Worm (Caenorhabditis elegans) whole organism, young adult: ENCODE results near the gene B0348.2.

Experiments
- B0336.3 ChIP-seq: fragments of 200-800 bp; sonication (Bioruptor generic); IDR thresholded peaks from 2 replicates; pipeline ENCODE4 v1.3.6; 2022; ENCODE audit warnings: missing genetic modification characterization, missing compliant biosample characterization
- D2030.7 ChIP-seq: fragments of 200-800 bp; sonication (Bioruptor generic); IDR thresholded peaks from 2 replicates; pipeline ENCODE4 v1.3.6; 2022; ENCODE audit warnings: missing genetic modification reagents, missing genetic modification characterization, missing compliant biosample characterization
- F22D6.2 ChIP-seq: sonication (generic microtip); optimal IDR thresholded peaks from 2 replicates; lab custom pipeline; 2016; ENCODE audit warnings: mild to moderate bottlenecking, missing genetic modification characterization, missing compliant biosample characterization
- F23B12.7 ChIP-seq: sonication (generic microtip); optimal IDR thresholded peaks from 2 replicates; lab custom pipeline; 2017; ENCODE audit warnings: missing genetic modification characterization, mild to moderate bottlenecking, missing compliant biosample characterization, antibody characterized with exemption, moderate library complexity; ENCODE audit not compliant: insufficient read depth
- F37B4.10 ChIP-seq: fragments of 200-800 bp; sonication (Bioruptor generic); IDR thresholded peaks from 2 replicates; pipeline ENCODE4 v1.3.6; 2022; ENCODE audit warnings: missing genetic modification characterization, missing compliant biosample characterization
- K12H6.12 ChIP-seq: fragments of 200-800 bp; sonication (Bioruptor generic); optimal IDR thresholded peaks from 2 replicates; lab custom pipeline; 2018; ENCODE audit warnings: mild to moderate bottlenecking, missing genetic modification characterization, missing compliant biosample characterization
- T26A5.8 ChIP-seq: sonication (generic microtip); optimal IDR thresholded peaks from 2 replicates; lab custom pipeline; 2016; ENCODE audit warnings: missing genetic modification characterization, missing compliant biosample characterization
- Y53F4B.3 ChIP-seq: fragments of 200-800 bp; sonication (Bioruptor generic); IDR thresholded peaks from 2 replicates; pipeline ENCODE4 v1.3.6; 2022; ENCODE audit warnings: missing genetic modification reagents, missing genetic modification characterization, missing compliant biosample characterization
- Y56A3A.18 ChIP-seq: fragments of 200-800 bp; sonication (Bioruptor generic); IDR thresholded peaks from 2 replicates; pipeline ENCODE4 v1.3.6; 2022; ENCODE audit warnings: missing genetic modification reagents, missing genetic modification characterization, missing compliant biosample characterization
- Y95B8A.8 ChIP-seq: fragments of 200-800 bp; sonication (Bioruptor generic); IDR thresholded peaks from 2 replicates; pipeline ENCODE4 v1.3.6; 2022; ENCODE audit warnings: missing genetic modification reagents, missing genetic modification characterization, missing compliant biosample characterization
- aptf-3 ChIP-seq: fragments of 200-800 bp; sonication (Bioruptor generic); IDR thresholded peaks from 2 replicates; pipeline ENCODE4 v1.3.6; 2022; ENCODE audit warnings: missing genetic modification characterization, missing compliant biosample characterization
- attf-3 ChIP-seq: fragments of 200-800 bp; sonication (Bioruptor generic); conservative IDR thresholded peaks from 2 replicates; pipeline ENCODE4 v1.3.6; 2022; ENCODE audit warnings: missing genetic modification reagents, missing genetic modification characterization, missing compliant biosample characterization
- attf-5 ChIP-seq: fragments of 200-800 bp; sonication (Bioruptor generic); optimal IDR thresholded peaks from 2 replicates; lab custom pipeline; 2018; ENCODE audit warnings: mild to moderate bottlenecking, missing genetic modification characterization, missing compliant biosample characterization
- bed-1 ChIP-seq: fragments of 200-800 bp; sonication (Bioruptor generic); IDR thresholded peaks from 2 replicates; pipeline ENCODE4 v1.3.6; 2022; ENCODE audit warnings: missing genetic modification reagents, missing genetic modification characterization, missing compliant biosample characterization
- cebp-1 ChIP-seq, 2 experiments: fragments of 200-800 bp in 1 of 2; sonication (Bioruptor generic) in 1 of 2; sonication (generic microtip) in 1 of 2; IDR thresholded peaks in 1 of 2; optimal IDR thresholded peaks in 1 of 2; 2 replicates each; pipeline versions ENCODE4 v1.3.6 to Lab custom; 2017 to 2022; ENCODE audit warnings: missing compliant biosample characterization in 2 of 2, missing genetic modification characterization in 2 of 2, mild to moderate bottlenecking in 1 of 2, missing genetic modification reagents in 1 of 2, moderate library complexity in 1 of 2
- cebp-2 ChIP-seq: fragments of 200-800 bp; sonication (Bioruptor generic); IDR thresholded peaks from 2 replicates; pipeline ENCODE4 v1.3.6; 2022; ENCODE audit warnings: missing genetic modification characterization, missing compliant biosample characterization
- ceh-27 ChIP-seq: fragments of 200-800 bp; sonication (Bioruptor generic); optimal IDR thresholded peaks from 2 replicates; lab custom pipeline; 2018; ENCODE audit warnings: mild to moderate bottlenecking, missing genetic modification characterization, moderate library complexity, missing compliant biosample characterization
- ceh-58 ChIP-seq: fragments of 200-800 bp; sonication (Bioruptor generic); IDR thresholded peaks from 2 replicates; pipeline ENCODE4 v1.3.6; 2022; ENCODE audit warnings: missing genetic modification characterization, missing compliant biosample characterization
- die-1 ChIP-seq: sonication (generic microtip); optimal IDR thresholded peaks from 2 replicates; lab custom pipeline; 2016; ENCODE audit warnings: missing genotype, mild to moderate bottlenecking, missing genetic modification characterization, missing compliant biosample characterization
- dox-1 ChIP-seq: fragments of 200-800 bp; sonication (Bioruptor generic); IDR thresholded peaks from 2 replicates; pipeline ENCODE4 v1.3.6; 2022; ENCODE audit warnings: missing genetic modification reagents, missing genetic modification characterization, missing compliant biosample characterization
- egl-44 ChIP-seq: fragments of 200-800 bp; sonication (Bioruptor generic); IDR thresholded peaks from 2 replicates; pipeline ENCODE4 v1.3.6; 2022; ENCODE audit warnings: missing genetic modification reagents, missing genetic modification characterization, missing compliant biosample characterization
- ets-4 ChIP-seq: fragments of 200-800 bp; sonication (Bioruptor generic); optimal IDR thresholded peaks from 2 replicates; lab custom pipeline; 2018; ENCODE audit warnings: mild to moderate bottlenecking, missing genetic modification characterization, missing compliant biosample characterization
- him-1 ChIP-seq: sonication (generic microtip); optimal IDR thresholded peaks from 2 replicates; lab custom pipeline; 2016; ENCODE audit warnings: missing genotype, missing genetic modification reagents, missing genetic modification characterization, missing compliant biosample characterization
- hlh-26 ChIP-seq: fragments of 200-800 bp; sonication (Bioruptor generic); conservative IDR thresholded peaks from 2 replicates; pipeline ENCODE4 v1.3.6; 2022; ENCODE audit warnings: missing genetic modification reagents, missing genetic modification characterization, missing compliant biosample characterization
- hrde-1 ChIP-seq: sonication (generic microtip); optimal IDR thresholded peaks from 2 replicates; lab custom pipeline; 2016; ENCODE audit warnings: missing genetic modification characterization, mild to moderate bottlenecking, missing compliant biosample characterization, moderate library complexity, missing genotype, missing genetic modification reagents, borderline replicate concordance
- lin-35 ChIP-seq, 3 experiments: fragments of 150-350 bp in 2 of 3; sonication (generic microtip) in 1 of 3; optimal IDR thresholded peaks; 2 replicates each; lab custom pipeline; 2014 to 2018; ENCODE audit warnings: missing biosample characterization in 3 of 3, missing genetic modification characterization in 3 of 3, missing genetic modification reagents in 3 of 3
- lin-40 ChIP-seq: sonication (generic microtip); optimal IDR thresholded peaks from 2 replicates; lab custom pipeline; 2016; ENCODE audit warnings: missing genetic modification characterization, mild to moderate bottlenecking, missing compliant biosample characterization, missing genotype, missing genetic modification reagents
- lin-54 ChIP-seq: fragments of 200-800 bp; sonication (Bioruptor generic); optimal IDR thresholded peaks from 2 replicates; lab custom pipeline; 2018; ENCODE audit warnings: mild to moderate bottlenecking, missing genetic modification characterization, missing compliant biosample characterization
- madf-3 ChIP-seq: fragments of 200-800 bp; sonication (Bioruptor generic); IDR thresholded peaks from 2 replicates; pipeline ENCODE4 v1.3.6; 2022; ENCODE audit warnings: missing genetic modification reagents, missing genetic modification characterization, missing compliant biosample characterization
- nfyb-1 ChIP-seq: fragments of 200-800 bp; sonication (Bioruptor generic); IDR thresholded peaks from 2 replicates; pipeline ENCODE4 v1.3.6; 2022; ENCODE audit warnings: missing genetic modification reagents, missing genetic modification characterization, missing compliant biosample characterization
- nhr-120 ChIP-seq: fragments of 200-800 bp; sonication (Bioruptor generic); IDR thresholded peaks from 2 replicates; pipeline ENCODE4 v1.3.6; 2022; ENCODE audit warnings: missing genetic modification characterization, missing compliant biosample characterization
- nhr-179 ChIP-seq: sonication (generic microtip); optimal IDR thresholded peaks from 2 replicates; lab custom pipeline; 2016; ENCODE audit warnings: mild to moderate bottlenecking, missing genetic modification characterization, missing compliant biosample characterization
- nhr-27 ChIP-seq: fragments of 200-800 bp; sonication (Bioruptor generic); optimal IDR thresholded peaks from 2 replicates; lab custom pipeline; 2018; ENCODE audit warnings: mild to moderate bottlenecking, missing genetic modification characterization, moderate library complexity, missing compliant biosample characterization
- pha-4 ChIP-seq: fragments of 150-350 bp; sonication (generic microtip); optimal IDR thresholded peaks from 2 replicates; lab custom pipeline; 2014; ENCODE audit warnings: missing biosample characterization, missing genetic modification reagents, missing genetic modification characterization
- rpc-1 ChIP-seq, 2 experiments: fragments of 150-350 bp in 1 of 2; sonication (generic microtip) in 1 of 2; optimal IDR thresholded peaks; 2 replicates each; lab custom pipeline; 2014 to 2018; ENCODE audit warnings: missing biosample characterization in 1 of 2, missing genetic modification characterization in 1 of 2, missing genetic modification reagents in 1 of 2, missing genotype in 1 of 2
- sea-2 ChIP-seq: fragments of 200-800 bp; sonication (Bioruptor generic); IDR thresholded peaks from 2 replicates; pipeline ENCODE4 v1.3.6; 2022; ENCODE audit warnings: missing genetic modification characterization, missing compliant biosample characterization
- snpc-1.1 ChIP-seq: sonication (generic microtip); optimal IDR thresholded peaks from 2 replicates; lab custom pipeline; 2017; ENCODE audit warnings: missing genetic modification characterization, mild to moderate bottlenecking, missing compliant biosample characterization, antibody characterized with exemption, moderate library complexity, missing genotype, missing genetic modification reagents; ENCODE audit not compliant: insufficient read depth
- snpc-4 ChIP-seq, 5 experiments: fragments of 150-350 bp in 1 of 5; sonication (generic microtip) in 4 of 5; optimal IDR thresholded peaks; 2 replicates each; lab custom pipeline; 2014 to 2018; ENCODE audit warnings: missing genetic modification characterization in 5 of 5, missing biosample characterization in 3 of 5, antibody characterized with exemption in 2 of 5, mild to moderate bottlenecking in 2 of 5, missing compliant biosample characterization in 2 of 5, missing genotype in 2 of 5, moderate library complexity in 2 of 5, missing genetic modification reagents in 1 of 5
- sptf-2 ChIP-seq: fragments of 200-800 bp; sonication (Bioruptor generic); optimal IDR thresholded peaks from 2 replicates; lab custom pipeline; 2018; ENCODE audit warnings: mild to moderate bottlenecking, missing genetic modification characterization, missing compliant biosample characterization
- tbp1 ChIP-seq: fragments of 200-800 bp; sonication (Bioruptor generic); optimal IDR thresholded peaks from 2 replicates; lab custom pipeline; 2018; ENCODE audit warnings: mild to moderate bottlenecking, missing genetic modification characterization, missing compliant biosample characterization
- tbx-9 ChIP-seq: sonication (generic microtip); optimal IDR thresholded peaks from 2 replicates; lab custom pipeline; 2016; ENCODE audit warnings: borderline replicate concordance, missing genetic modification characterization, inconsistent platforms, missing compliant biosample characterization
- tlf-1 ChIP-seq: fragments of 200-800 bp; sonication (Bioruptor generic); optimal IDR thresholded peaks from 2 replicates; lab custom pipeline; 2018; ENCODE audit warnings: mild to moderate bottlenecking, missing genetic modification characterization, missing compliant biosample characterization
- unc-62 ChIP-seq: fragments of 150-350 bp; optimal IDR thresholded peaks from 2 replicates; lab custom pipeline; 2014; ENCODE audit warnings: missing biosample characterization, missing genetic modification reagents, missing genetic modification characterization
- xnd-1 ChIP-seq: sonication (generic microtip); optimal IDR thresholded peaks from 2 replicates; lab custom pipeline; 2016; ENCODE audit warnings: missing genotype, missing genetic modification reagents, missing genetic modification characterization, missing compliant biosample characterization
- ztf-26 ChIP-seq: sonication (generic microtip); optimal IDR thresholded peaks from 2 replicates; lab custom pipeline; 2017; ENCODE audit warnings: missing genetic modification characterization, missing compliant biosample characterization
- ztf-3 ChIP-seq: fragments of 200-800 bp; sonication (Bioruptor generic); optimal IDR thresholded peaks from 2 replicates; lab custom pipeline; 2018; ENCODE audit warnings: mild to moderate bottlenecking, missing genetic modification characterization, missing compliant biosample characterization

B0348.2 gene

ce11 chrV:8716-9246 is 36.3 kb upstream of the B0348.2 start, which contains the start of gene B0348.10 (continued):
- TF ChIP-seq lin-54 (GFP tag; lab: Kevin White, UChicago) (peak; percentile 31), T26A5.8 (no peak), madf-3 (GFP tag; lab: Robert Waterston, UW) (no peak), D2030.7 (GFP tag; lab: Robert Waterston, UW) (peak; percentile 21; the same call in 1 of the 2 replicates), rpc-1 (optimal IDR thresholded peaks at IDR 0.05; lab: Kevin White, UChicago) (no peak), rpc-1 (tag; optimal IDR thresholded peaks at IDR 0.05; lab: Kevin White, UChicago) (no peak), him-1 (tag; lab: Kevin White, UChicago) (no peak), nhr-179 (no peak), tbx-9 (tag; lab: Kevin White, UChicago) (no peak), ztf-3 (GFP tag; lab: Kevin White, UChicago) (peak; percentile 14), unc-62 (no peak), nfyb-1 (0 out of 2 replicates have a peak, but pooled peaks have one; percentile 68), ets-4 (GFP tag; lab: Kevin White, UChicago) (no peak), xnd-1 (tag; lab: Kevin White, UChicago) (no peak), F23B12.7 (no peak), egl-44 (GFP tag; lab: Robert Waterston, UW) (peak; percentile 59), snpc-4 (GFP tag; optimal IDR thresholded peaks at IDR 0.05; lab: Kevin White, UChicago) (peak; percentile 72), snpc-4 (tag; optimal IDR thresholded peaks at IDR 0.05; lab: Kevin White, UChicago) (peak; percentile 27 to 70 (median 54)), Y53F4B.3 (GFP tag; lab: Robert Waterston, UW) (no peak), sea-2 (no peak), ztf-26 (tag; lab: Kevin White, UChicago) (peak; percentile 63), bed-1 (GFP tag; lab: Robert Waterston, UW) (no peak), F37B4.10 (GFP tag; lab: Robert Waterston, UW) (0 out of 2 replicates have a peak, but pooled peaks have one; percentile 64), F22D6.2 (tag; lab: Kevin White, UChicago) (no peak), Y95B8A.8 (GFP tag; lab: Robert Waterston, UW) (no peak), aptf-3 (GFP tag; lab: Robert Waterston, UW) (no peak), cebp-2 (GFP tag; lab: Robert Waterston, UW) (no peak), tlf-1 (GFP tag; lab: Kevin White, UChicago) (no peak), ceh-58 (GFP tag; lab: Robert Waterston, UW) (no peak), tbp1 (peak; percentile 46), sptf-2 (GFP tag; lab: Kevin White, UChicago) (no peak), Y56A3A.18 (0 out of 2 replicates have a peak, but pooled peaks have one; percentile 47), K12H6.12 (peak; percentile 93), attf-5 (GFP tag; lab: Kevin White, UChicago) (peak; percentile 88), ceh-27 (GFP tag; lab: Kevin White, UChicago) (peak; percentile 54), die-1 (peak; percentile 9), dox-1 (GFP tag; lab: Robert Waterston, UW) (peak; percentile 84), hlh-26 (GFP tag; lab: Robert Waterston, UW) (no peak), cebp-1 (GFP tag; IDR thresholded peaks at IDR 0.05; lab: Robert Waterston, UW) (no peak; the same call in 1 of the 2 replicates), cebp-1 (tag; optimal IDR thresholded peaks at IDR 0.05; lab: Kevin White, UChicago) (peak; percentile 79), nhr-27 (peak; percentile 5), B0336.3 (GFP tag; lab: Robert Waterston, UW) (peak; percentile 74), lin-40 (tag; lab: Kevin White, UChicago) (peak; percentile 62), hrde-1 (no peak), lin-35 (GFP tag; optimal IDR thresholded peaks at IDR 0.05; lab: Kevin White, UChicago) (peak in 2 of 3 experiments; percentile 14 to 61), snpc-1.1 (tag; lab: Kevin White, UChicago) (no peak), pha-4 (tag; lab: Kevin White, UChicago) (no peak), nhr-120 (GFP tag; lab: Robert Waterston, UW) (no peak), attf-3 (GFP tag; lab: Robert Waterston, UW) (0 out of 2 replicates have a peak, but pooled peaks have one; percentile 25)
